Worm (Caenorhabditis elegans) whole organism, young adult: Measurements from ENCODE around the gene fzr-1.

Source experiments
- F10E7.11 ChIP-seq: sonication (generic microtip); optimal IDR thresholded peaks from 2 replicates; lab custom pipeline; 2017; ENCODE audit warnings: mild to moderate bottlenecking, missing genetic modification characterization, moderate library complexity, missing compliant biosample characterization
- F23B12.7 ChIP-seq: sonication (generic microtip); optimal IDR thresholded peaks from 2 replicates; lab custom pipeline; 2017; ENCODE audit warnings: missing genetic modification characterization, mild to moderate bottlenecking, missing compliant biosample characterization, antibody characterized with exemption, moderate library complexity; ENCODE audit not compliant: insufficient read depth
- T07F8.4 ChIP-seq: sonication (generic microtip); optimal IDR thresholded peaks from 2 replicates; lab custom pipeline; 2016; ENCODE audit warnings: mild to moderate bottlenecking, missing genetic modification characterization, moderate library complexity, missing compliant biosample characterization
- Y56A3A.18 ChIP-seq: fragments of 200-800 bp; sonication (Bioruptor generic); IDR thresholded peaks from 2 replicates; pipeline ENCODE4 v1.3.6; 2022; ENCODE audit warnings: missing genetic modification reagents, missing genetic modification characterization, missing compliant biosample characterization
- ama-1 ChIP-seq, 3 experiments: fragments of 150-350 bp in 1 of 3; sonication (generic microtip) in 2 of 3; optimal IDR thresholded peaks; 2 replicates each; lab custom pipeline; 2014 to 2018; ENCODE audit warnings: missing biosample characterization in 2 of 3, missing genetic modification characterization in 2 of 3, missing genetic modification reagents in 2 of 3
- athp-1 ChIP-seq: sonication (generic microtip); optimal IDR thresholded peaks from 2 replicates; lab custom pipeline; 2017; ENCODE audit warnings: mild to moderate bottlenecking, missing genetic modification characterization, missing compliant biosample characterization
- efl-1 ChIP-seq: fragments of 150-350 bp; optimal IDR thresholded peaks from 2 replicates; lab custom pipeline; 2014; ENCODE audit warnings: missing biosample characterization, missing genetic modification reagents, missing genetic modification characterization
- fkh-3 ChIP-seq: sonication (generic microtip); optimal IDR thresholded peaks from 2 replicates; lab custom pipeline; 2016; ENCODE audit warnings: mild to moderate bottlenecking, missing genetic modification characterization, missing compliant biosample characterization

DNA sequence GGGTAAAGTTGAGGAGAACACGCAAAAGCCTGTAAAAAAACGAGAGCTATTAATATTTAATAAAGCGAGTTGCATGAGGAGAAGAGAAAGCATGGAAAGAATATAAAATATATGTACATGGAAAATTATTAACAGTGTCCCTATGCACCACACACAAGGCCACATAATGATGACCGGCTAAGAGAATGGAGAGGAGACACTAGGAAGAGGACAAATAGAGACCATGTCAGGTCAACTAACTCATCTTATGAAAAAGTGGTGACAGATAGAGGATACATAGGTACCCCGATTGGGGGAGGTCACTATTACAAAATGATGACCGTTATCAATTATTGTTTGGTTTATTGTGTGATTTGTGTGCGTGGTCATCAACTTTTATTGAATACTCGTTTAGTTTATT is at the start of gene fzr-1:
- no peak for TF ChIP-seq T07F8.4 (tag; lab: Kevin White, UChicago)
- no peak for TF ChIP-seq ama-1 (optimal IDR thresholded peaks at IDR 0.05; lab: Kevin White, UChicago)
- no peak for TF ChIP-seq ama-1 (GFP tag; optimal IDR thresholded peaks at IDR 0.05; lab: Kevin White, UChicago)
- no peak for TF ChIP-seq F10E7.11 (tag; lab: Kevin White, UChicago)
- no peak for TF ChIP-seq efl-1 (GFP tag; lab: Kevin White, UChicago)
- TF ChIP-seq fkh-3 (tag; lab: Kevin White, UChicago): no peak
- no peak for TF ChIP-seq athp-1 (tag; lab: Kevin White, UChicago)
- no peak for TF ChIP-seq Y56A3A.18 (GFP tag; lab: Robert Waterston, UW)
- TF ChIP-seq F23B12.7 (tag; lab: Kevin White, UChicago): no peak
